Fruit fly (Drosophila melanogaster): Measurements from ENCODE around the gene mtgo.
A peak's percentile ranks its signal among the peaks of the same experiment; 100 is the strongest.

mtgo gene

DNA sequence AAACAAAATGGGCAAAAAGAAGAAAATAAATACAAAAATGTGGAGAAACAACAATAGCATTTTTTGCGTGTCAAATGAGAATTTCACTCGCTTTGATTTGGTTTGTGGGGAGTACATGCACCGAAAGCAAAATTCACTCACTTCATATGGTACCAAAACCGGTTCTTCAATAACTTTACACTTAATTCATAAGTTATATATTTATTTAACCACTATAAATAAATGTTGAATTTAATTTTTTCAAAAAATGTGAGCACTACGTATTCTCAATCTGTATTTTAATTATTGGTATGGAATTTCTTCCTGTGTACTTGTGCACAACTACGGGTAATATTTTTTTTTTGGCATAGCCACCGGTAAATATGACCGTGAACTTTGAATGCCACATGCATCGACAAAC, 84.4 kb downstream of the mtgo start (continued):
- TF ChIP-seq CG6792 (GFP tag; optimal IDR thresholded peaks at IDR 0.05), result no peak
- TF ChIP-seq topi (GFP tag; optimal IDR thresholded peaks at IDR 0.05), result peak; percentile 12
- TF ChIP-seq pdm3 (GFP tag; optimal IDR thresholded peaks at IDR 0.05), result no peak
- no peak for TF ChIP-seq CG4318 (GFP tag; optimal IDR thresholded peaks at IDR 0.05)
- no peak for TF ChIP-seq CG34406 (GFP tag; optimal IDR thresholded peaks at IDR 0.05)
- TF ChIP-seq CG31627 (GFP tag; optimal IDR thresholded peaks at IDR 0.05), result no peak
- peak; percentile 23 for TF ChIP-seq OdsH (GFP tag; optimal IDR thresholded peaks at IDR 0.05)
- TF ChIP-seq spab (GFP tag; optimal IDR thresholded peaks at IDR 0.05), result no peak
- no peak for TF ChIP-seq Smox (GFP tag; optimal IDR thresholded peaks at IDR 0.05)
- TF ChIP-seq esn (GFP tag; optimal IDR thresholded peaks at IDR 0.05), result peak; percentile 29
- no peak for TF ChIP-seq cyc (GFP tag; optimal IDR thresholded peaks at IDR 0.05)
- no peak for TF ChIP-seq fd59A (GFP tag; optimal IDR thresholded peaks at IDR 0.05)
- TF ChIP-seq dac (GFP tag; optimal IDR thresholded peaks at IDR 0.05), result no peak
- no peak for TF ChIP-seq Eip75B (GFP tag; optimal IDR thresholded peaks at IDR 0.05)
- peak; percentile 7 for TF ChIP-seq CG6276 (GFP tag; optimal IDR thresholded peaks at IDR 0.05)
- no peak for TF ChIP-seq Sox102F (GFP tag; optimal IDR thresholded peaks at IDR 0.05)
- no peak for TF ChIP-seq CG3032 (tag; optimal IDR thresholded peaks at IDR 0.05)
- TF ChIP-seq Ets96B (tag; optimal IDR thresholded peaks at IDR 0.05), result no peak
- TF ChIP-seq Ets21C (GFP tag; optimal IDR thresholded peaks at IDR 0.05), result no peak
- no peak for TF ChIP-seq Hr39 (GFP tag; optimal IDR thresholded peaks at IDR 0.05)
- TF ChIP-seq CG16779 (tag; optimal IDR thresholded peaks at IDR 0.05), result no peak
- no peak for TF ChIP-seq fkh (GFP tag; optimal IDR thresholded peaks at IDR 0.05)
- peak; percentile 34 for TF ChIP-seq CG3919 (GFP tag; optimal IDR thresholded peaks at IDR 0.05)
- peak; percentile 62; the same call in 2 of the 3 replicates for TF ChIP-seq eg (GFP tag; IDR thresholded peaks at IDR 0.05)
- TF ChIP-seq CG10669 (GFP tag; optimal IDR thresholded peaks at IDR 0.05), result no peak
- peak; percentile 39 for TF ChIP-seq svp (GFP tag)
- no peak for TF ChIP-seq CG6808 (GFP tag; optimal IDR thresholded peaks at IDR 0.05)
- no peak for TF ChIP-seq CG8319 (GFP tag; optimal IDR thresholded peaks at IDR 0.05)
- TF ChIP-seq acj6 (GFP tag; optimal IDR thresholded peaks at IDR 0.05), result no peak
- TF ChIP-seq CG7368 (GFP tag; optimal IDR thresholded peaks at IDR 0.05), result no peak
- TF ChIP-seq Hr38 (GFP tag; optimal IDR thresholded peaks at IDR 0.05), result no peak
- no peak for TF ChIP-seq CG11902 (GFP tag; optimal IDR thresholded peaks at IDR 0.05)
- TF ChIP-seq Blimp-1 (GFP tag; optimal IDR thresholded peaks at IDR 0.05), result no peak
- no peak for TF ChIP-seq salr (GFP tag; optimal IDR thresholded peaks at IDR 0.05)
- TF ChIP-seq CG1621 (tag; optimal IDR thresholded peaks at IDR 0.05), result no peak
- TF ChIP-seq Sox15 (GFP tag; optimal IDR thresholded peaks at IDR 0.05), result no peak
- no peak for TF ChIP-seq CG10631 (GFP tag; optimal IDR thresholded peaks at IDR 0.05)
- no peak; the same call in 1 of the 3 replicates for TF ChIP-seq CG6163 (GFP tag; IDR thresholded peaks at IDR 0.05)
- peak; percentile 22 for TF ChIP-seq achi (GFP tag; optimal IDR thresholded peaks at IDR 0.05)

DNA sequence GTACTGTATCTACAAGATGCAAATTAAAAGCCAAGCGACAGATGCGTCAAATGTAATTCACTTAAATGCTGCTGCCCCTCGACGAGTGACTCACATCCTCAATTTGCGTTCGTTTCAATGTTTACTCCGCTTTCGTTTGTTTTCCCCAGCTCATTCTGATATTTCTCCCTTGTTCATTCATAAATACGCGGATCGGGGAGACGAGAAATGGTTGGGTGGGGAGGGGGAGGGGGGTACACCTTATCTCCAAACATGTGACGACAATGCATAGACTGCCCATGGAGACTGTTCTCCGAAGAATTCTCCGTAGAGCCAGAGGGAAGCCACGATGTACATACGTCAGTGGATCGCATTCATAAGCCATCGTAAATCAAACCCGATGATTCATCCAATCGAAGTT, 92.5 kb downstream of the mtgo start:
- TF ChIP-seq eg (GFP tag; IDR thresholded peaks at IDR 0.05) (peak; percentile 40; the same call in 1 of the 3 replicates), fkh (GFP tag; optimal IDR thresholded peaks at IDR 0.05) (peak; percentile 47), CG6163 (GFP tag; IDR thresholded peaks at IDR 0.05) (peak; percentile 51; the same call in 2 of the 3 replicates), dsx (GFP tag; optimal IDR thresholded peaks at IDR 0.05; ENCODE audit: poor library complexity, severe bottlenecking) (no peak), CG8319 (GFP tag; optimal IDR thresholded peaks at IDR 0.05) (no peak), Sox15 (GFP tag; optimal IDR thresholded peaks at IDR 0.05) (no peak), fd59A (GFP tag; optimal IDR thresholded peaks at IDR 0.05) (no peak), CG9139 (GFP tag; optimal IDR thresholded peaks at IDR 0.05) (no peak), dac (GFP tag; optimal IDR thresholded peaks at IDR 0.05) (no peak), Hr4 (GFP tag; optimal IDR thresholded peaks at IDR 0.05) (no peak), CG6854 (GFP tag; optimal IDR thresholded peaks at IDR 0.05) (peak; percentile 6), CG1621 (tag; optimal IDR thresholded peaks at IDR 0.05) (no peak)

Measured in whole organism, prepupa.